Worm (Caenorhabditis elegans) whole organism, early embryonic: Measurements from ENCODE around the gene str-125.

ENCODE experiments used
- B0310.2 ChIP-seq: sonication (generic microtip); optimal IDR thresholded peaks from 2 replicates; lab custom pipeline; 2016; ENCODE audit warnings: mild to moderate bottlenecking, missing genetic modification characterization, missing compliant biosample characterization
- aly-1 ChIP-seq: sonication (generic microtip); optimal IDR thresholded peaks from 2 replicates; lab custom pipeline; 2016; ENCODE audit warnings: missing genetic modification characterization, missing compliant biosample characterization
- ama-1 ChIP-seq: fragments of 150-350 bp; optimal IDR thresholded peaks from 2 replicates; lab custom pipeline; 2014
- ceh-13 ChIP-seq: fragments of 200-800 bp; sonication (Bioruptor generic); optimal IDR thresholded peaks from 2 replicates; lab custom pipeline; 2018; ENCODE audit warnings: mild to moderate bottlenecking, missing genetic modification characterization, missing compliant biosample characterization
- ceh-36 ChIP-seq: sonication (generic microtip); optimal IDR thresholded peaks from 2 replicates; lab custom pipeline; 2016; ENCODE audit warnings: missing genetic modification characterization, inconsistent platforms, missing compliant biosample characterization
- ets-7 ChIP-seq: sonication (generic microtip); optimal IDR thresholded peaks from 2 replicates; lab custom pipeline; 2016; ENCODE audit warnings: missing genotype, missing genetic modification characterization, missing compliant biosample characterization
- flt-1 ChIP-seq: fragments of 200-800 bp; sonication (Bioruptor generic); IDR thresholded peaks from 2 replicates; pipeline ENCODE4 v1.3.6; 2022; ENCODE audit warnings: missing genetic modification characterization, missing compliant biosample characterization
- hmbx-1 ChIP-seq: sonication (generic microtip); optimal IDR thresholded peaks from 2 replicates; lab custom pipeline; 2016; ENCODE audit warnings: mild to moderate bottlenecking, missing genetic modification characterization, missing compliant biosample characterization
- hmg-4 ChIP-seq: fragments of 200-800 bp; sonication (Bioruptor generic); optimal IDR thresholded peaks from 2 replicates; lab custom pipeline; 2018; ENCODE audit warnings: mild to moderate bottlenecking, missing genetic modification characterization, missing compliant biosample characterization
- hnd-1 ChIP-seq: sonication (generic microtip); optimal IDR thresholded peaks from 2 replicates; lab custom pipeline; 2016; ENCODE audit warnings: missing genetic modification characterization, missing compliant biosample characterization
- pes-1 ChIP-seq: fragments of 200-800 bp; sonication (Bioruptor generic); IDR thresholded peaks from 2 replicates; pipeline ENCODE4 v1.3.6; 2022; ENCODE audit warnings: missing genetic modification reagents, missing genetic modification characterization, missing compliant biosample characterization
- sea-1 ChIP-seq: fragments of 200-800 bp; sonication (Bioruptor generic); conservative IDR thresholded peaks from 2 replicates; pipeline ENCODE4 v1.3.6; 2022; ENCODE audit warnings: missing genetic modification characterization, missing compliant biosample characterization
- tbx-11 ChIP-seq: fragments of 200-800 bp; sonication (Bioruptor generic); IDR thresholded peaks from 2 replicates; pipeline ENCODE4 v1.3.6; 2022; ENCODE audit warnings: missing genetic modification characterization, missing compliant biosample characterization
- tbx-37 ChIP-seq: fragments of 200-800 bp; sonication (Bioruptor generic); conservative IDR thresholded peaks from 2 replicates; pipeline ENCODE4 v1.3.6; 2022; ENCODE audit warnings: missing genetic modification reagents, missing genetic modification characterization, missing compliant biosample characterization
- tra-4 ChIP-seq: sonication (generic microtip); optimal IDR thresholded peaks from 2 replicates; lab custom pipeline; 2017; ENCODE audit warnings: missing genetic modification characterization, missing compliant biosample characterization

The str-125 gene

ce11 chrV:17026289-17026688 lies 49.5 kb downstream of the str-125 start, which contains the start of gene F49H6.15:
TSS of gene F49H6.15 (minus strand) at chrV:17026389.
- TF ChIP-seq ceh-13 (GFP tag; lab: Kevin White, UChicago) (no peak), hmbx-1 (tag; lab: Kevin White, UChicago) (no peak), tbx-37 (GFP tag; lab: Robert Waterston, UW) (no peak), ets-7 (no peak), tbx-11 (no peak), hnd-1 (tag; lab: Kevin White, UChicago) (no peak), flt-1 (GFP tag; lab: Robert Waterston, UW) (no peak), tra-4 (tag; lab: Kevin White, UChicago) (no peak), hmg-4 (no peak), ceh-36 (tag; lab: Kevin White, UChicago) (no peak), aly-1 (tag; lab: Kevin White, UChicago) (no peak), ama-1 (no peak), sea-1 (GFP tag; lab: Robert Waterston, UW) (no peak), B0310.2 (tag; lab: Kevin White, UChicago) (no peak), pes-1 (GFP tag; lab: Robert Waterston, UW) (no peak)
